Fruit fly (Drosophila melanogaster): ENCODE measurements around the gene wupA.

wupA gene

dm6 chrX:18090333-18090732 is 26.4 kb downstream of the wupA start, which contains the start of gene Swt1 (continued):
- TF ChIP-seq sqz (GFP tag; optimal IDR thresholded peaks at IDR 0.05) (no peak), otp (GFP tag; IDR thresholded peaks at IDR 0.05) (no peak), Aef1 (GFP tag; IDR thresholded peaks at IDR 0.05) (no peak), grau (tag; optimal IDR thresholded peaks at IDR 0.05) (no peak), CG6854 (GFP tag; optimal IDR thresholded peaks at IDR 0.05) (no peak), CG18764 (GFP tag; optimal IDR thresholded peaks at IDR 0.05) (no peak), Drgx (GFP tag; IDR thresholded peaks at IDR 0.05) (no peak), CG5953 (GFP tag; IDR thresholded peaks at IDR 0.05) (no peak), CG2129 (GFP tag; IDR thresholded peaks at IDR 0.05; ENCODE audit: partially characterized antibody) (peak; percentile 63), CG14965 (GFP tag; optimal IDR thresholded peaks at IDR 0.05; ENCODE audit: borderline replicate concordance) (no peak), Bgb (GFP tag; IDR thresholded peaks at IDR 0.05; ENCODE audit: partially characterized antibody) (peak; percentile 94), CG7963 (GFP tag; IDR thresholded peaks at IDR 0.05; ENCODE audit: partially characterized antibody) (peak; percentile 86), Hr78 (GFP tag; optimal IDR thresholded peaks at IDR 0.05) (no peak), E2f2 (GFP tag; IDR thresholded peaks at IDR 0.05) (no peak), CG11093 (GFP tag; IDR thresholded peaks at IDR 0.05) (no peak), Dbx (GFP tag; IDR thresholded peaks at IDR 0.05) (peak; percentile 36; the same call in 1 of the 3 replicates), Nf-YC (tag; optimal IDR thresholded peaks at IDR 0.05) (no peak), lbe (GFP tag; optimal IDR thresholded peaks at IDR 0.05) (no peak), gem (tag; optimal IDR thresholded peaks at IDR 0.05) (no peak), wek (GFP tag; optimal IDR thresholded peaks at IDR 0.05) (no peak), CG11504 (tag; optimal IDR thresholded peaks at IDR 0.05) (peak; percentile 30), Opbp (GFP tag; IDR thresholded peaks at IDR 0.05; ENCODE audit: partially characterized antibody) (peak; percentile 91), CG30020 (tag; optimal IDR thresholded peaks at IDR 0.05) (peak; percentile 6), GATAe (GFP tag; conservative IDR thresholded peaks at IDR 0.05) (no peak), CG16813 (GFP tag; IDR thresholded peaks at IDR 0.05; ENCODE audit: partially characterized antibody) (peak; percentile 93), CG17359 (tag; optimal IDR thresholded peaks at IDR 0.05) (no peak), vvl (GFP tag; IDR thresholded peaks at IDR 0.05) (no peak), CG14710 (tag; optimal IDR thresholded peaks at IDR 0.05) (peak; percentile 16), CG34224 (GFP tag; IDR thresholded peaks at IDR 0.05; ENCODE audit: partially characterized antibody) (peak; percentile 94), CG13296 (GFP tag; optimal IDR thresholded peaks at IDR 0.05) (no peak), Mrtf (GFP tag; IDR thresholded peaks at IDR 0.05) (no peak), wdn (GFP tag; IDR thresholded peaks at IDR 0.05) (no peak), eyg (GFP tag; optimal IDR thresholded peaks at IDR 0.05) (no peak), amos (GFP tag; IDR thresholded peaks at IDR 0.05; ENCODE audit: partially characterized antibody) (peak; percentile 94), Hmr (GFP tag; optimal IDR thresholded peaks at IDR 0.05) (peak; percentile 13), run (tag; optimal IDR thresholded peaks at IDR 0.05) (no peak), Hand (GFP tag; optimal IDR thresholded peaks at IDR 0.05) (no peak)

- TF ChIP-seq fd64A (GFP tag; optimal IDR thresholded peaks at IDR 0.05): no peak
- no peak for TF ChIP-seq sna (GFP tag; IDR thresholded peaks at IDR 0.05; ENCODE audit: partially characterized antibody)
- TF ChIP-seq CG18619 (GFP tag; optimal IDR thresholded peaks at IDR 0.05): no peak
- TF ChIP-seq yki (optimal IDR thresholded peaks at IDR 0.05): no peak
- no peak for TF ChIP-seq tgo (GFP tag; IDR thresholded peaks at IDR 0.05)
- TF ChIP-seq pita (GFP tag; optimal IDR thresholded peaks at IDR 0.05): no peak
- no peak for TF ChIP-seq Nf-YC (tag; optimal IDR thresholded peaks at IDR 0.05)
- no peak for TF ChIP-seq CG7963 (GFP tag; IDR thresholded peaks at IDR 0.05; ENCODE audit: partially characterized antibody)
- TF ChIP-seq CrebB (tag; optimal IDR thresholded peaks at IDR 0.05): no peak
- no peak for TF ChIP-seq wek (GFP tag; optimal IDR thresholded peaks at IDR 0.05)
Measured at dm6 chrX:18088432-18088831, 28.3 kb downstream of the wupA start, which contains the start of gene CG7536. CG7536 (minus strand) TSS chrX:18088532.
